Fruit fly (Drosophila melanogaster) whole organism, embryonic: ENCODE measurements around the gene Polr1C.

Experiments used
- ATbp ChIP-seq: fragments of 200-800 bp; sonication (Bioruptor generic); optimal IDR thresholded peaks from 2 replicates; lab custom pipeline; 2017; ENCODE audit warnings: missing biosample characterization, mild to moderate bottlenecking, missing genetic modification characterization, missing genetic modification reagents
- CG10267 ChIP-seq: fragments of 200-800 bp; sonication (Bioruptor generic); optimal IDR thresholded peaks from 2 replicates; lab custom pipeline; 2018; ENCODE audit warnings: missing biosample characterization, mild to moderate bottlenecking, missing genetic modification characterization, moderate library complexity
- CG11504 ChIP-seq: fragments of 200-800 bp; sonication (Bioruptor generic); optimal IDR thresholded peaks from 3 replicates; lab custom pipeline; 2019; ENCODE audit warnings: missing biosample characterization, mild to moderate bottlenecking, missing genetic modification characterization, moderate library complexity
- CG13287 ChIP-seq: fragments of 200-800 bp; sonication (Bioruptor generic); IDR thresholded peaks from 2 replicates; pipeline ENCODE4 v1.3.6; 2022; ENCODE audit warnings: missing biosample characterization, missing genetic modification characterization; ENCODE audit not compliant: partially characterized antibody
- CG13775 ChIP-seq: fragments of 200-800 bp; sonication (Bioruptor generic); optimal IDR thresholded peaks from 3 replicates; lab custom pipeline; 2017; ENCODE audit warnings: missing biosample characterization, mild to moderate bottlenecking, missing genetic modification characterization
- CG15514 ChIP-seq: fragments of 200-800 bp; sonication (Bioruptor generic); optimal IDR thresholded peaks from 3 replicates; lab custom pipeline; 2017; ENCODE audit warnings: missing biosample characterization, missing genetic modification characterization, mild to moderate bottlenecking, moderate library complexity, missing genetic modification reagents
- CG17568 ChIP-seq: fragments of 200-800 bp; sonication (Bioruptor generic); optimal IDR thresholded peaks from 2 replicates; lab custom pipeline; 2018; ENCODE audit warnings: missing biosample characterization, mild to moderate bottlenecking, missing genetic modification characterization, moderate library complexity
- CG17829 ChIP-seq: fragments of 200-800 bp; optimal IDR thresholded peaks from 2 replicates; lab custom pipeline; 2019; ENCODE audit warnings: missing biosample characterization, mild to moderate bottlenecking, missing genetic modification characterization, moderate library complexity
- CG1792 ChIP-seq: fragments of 200-800 bp; sonication (Bioruptor generic); optimal IDR thresholded peaks from 2 replicates; lab custom pipeline; 2016; ENCODE audit warnings: missing biosample characterization, missing genetic modification characterization
- CG2202 ChIP-seq: fragments of 200-800 bp; sonication (Bioruptor generic); optimal IDR thresholded peaks from 2 replicates; lab custom pipeline; 2018; ENCODE audit warnings: missing biosample characterization, mild to moderate bottlenecking, missing genetic modification characterization
- CG30403 ChIP-seq: fragments of 200-800 bp; sonication (Bioruptor generic); optimal IDR thresholded peaks from 3 replicates; lab custom pipeline; 2016; ENCODE audit warnings: missing biosample characterization, missing genetic modification characterization
- CG30431 ChIP-seq: fragments of 200-800 bp; sonication (Bioruptor generic); optimal IDR thresholded peaks from 2 replicates; lab custom pipeline; 2017; ENCODE audit warnings: missing biosample characterization, missing genetic modification characterization
- CG3281 ChIP-seq: fragments of 200-800 bp; sonication (Bioruptor generic); optimal IDR thresholded peaks from 3 replicates; lab custom pipeline; 2017; ENCODE audit warnings: missing biosample characterization, mild to moderate bottlenecking, missing genetic modification characterization
- CG33213 ChIP-seq: fragments of 200-800 bp; sonication (Bioruptor generic); optimal IDR thresholded peaks from 3 replicates; lab custom pipeline; 2016; ENCODE audit warnings: missing biosample characterization, missing genetic modification characterization
- CG33557 ChIP-seq: fragments of 200-800 bp; sonication (Bioruptor generic); optimal IDR thresholded peaks from 2 replicates; lab custom pipeline; 2019; ENCODE audit warnings: missing biosample characterization, mild to moderate bottlenecking, missing genetic modification characterization, moderate library complexity
- CG34422 ChIP-seq: fragments of 200-800 bp; sonication (Bioruptor generic); IDR thresholded peaks from 3 replicates; pipeline ENCODE4 v1.3.6; 2022; ENCODE audit warnings: missing biosample characterization, missing genetic modification characterization
- CG3726 ChIP-seq: fragments of 200-800 bp; sonication (Bioruptor generic); IDR thresholded peaks from 3 replicates; pipeline ENCODE4, ENCODE4 v1.3.6; 2022; ENCODE audit warnings: missing biosample characterization, missing genetic modification characterization
- CG3838 ChIP-seq: fragments of 200-800 bp; sonication (Bioruptor generic); optimal IDR thresholded peaks from 3 replicates; lab custom pipeline; 2016; ENCODE audit warnings: missing biosample characterization, missing genetic modification characterization
- CG3847 ChIP-seq: fragments of 200-800 bp; sonication (Bioruptor generic); IDR thresholded peaks from 2 replicates; pipeline ENCODE4 v1.3.6; 2022; ENCODE audit warnings: missing biosample characterization, missing genetic modification characterization
- CG4617 ChIP-seq: fragments of 200-800 bp; sonication (Bioruptor generic); optimal IDR thresholded peaks from 3 replicates; lab custom pipeline; 2016; ENCODE audit warnings: missing biosample characterization, missing genetic modification characterization, borderline replicate concordance
- CG4854 ChIP-seq: fragments of 200-800 bp; sonication (Bioruptor generic); optimal IDR thresholded peaks from 2 replicates; lab custom pipeline; 2016; ENCODE audit warnings: missing biosample characterization, missing genetic modification characterization, inconsistent platforms
- CG6654 ChIP-seq: fragments of 200-800 bp; sonication (Bioruptor generic); optimal IDR thresholded peaks from 2 replicates; lab custom pipeline; 2017; ENCODE audit warnings: missing biosample characterization, mild to moderate bottlenecking, missing genetic modification characterization
- CG6765 ChIP-seq: fragments of 200-800 bp; sonication (Bioruptor generic); optimal IDR thresholded peaks from 3 replicates; lab custom pipeline; 2017; ENCODE audit warnings: missing biosample characterization, mild to moderate bottlenecking, missing genetic modification characterization
- CG7372 ChIP-seq: fragments of 200-800 bp; sonication (Bioruptor generic); IDR thresholded peaks from 2 replicates; pipeline ENCODE4 v1.3.6; 2022; ENCODE audit warnings: missing biosample characterization, missing genetic modification characterization
- CG9609 ChIP-seq: fragments of 200-800 bp; sonication (Bioruptor generic); optimal IDR thresholded peaks from 3 replicates; lab custom pipeline; 2016; ENCODE audit warnings: missing biosample characterization, missing genetic modification characterization
- CG9727 ChIP-seq: fragments of 200-800 bp; sonication (Bioruptor generic); optimal IDR thresholded peaks from 3 replicates; lab custom pipeline; 2017; ENCODE audit warnings: missing biosample characterization, mild to moderate bottlenecking, missing genetic modification characterization
- Dp ChIP-seq: fragments of 200-800 bp; sonication (Bioruptor generic); optimal IDR thresholded peaks from 2 replicates; lab custom pipeline; 2018; ENCODE audit warnings: missing biosample characterization, mild to moderate bottlenecking, missing genetic modification characterization, moderate library complexity
- Ets65A ChIP-seq: fragments of 200-800 bp; sonication (Bioruptor generic); peaks from one replicate; lab custom pipeline; 2016; ENCODE audit warnings: missing biosample characterization, missing genetic modification characterization
- Ets97D ChIP-seq: fragments of 200-800 bp; sonication (Bioruptor generic); optimal IDR thresholded peaks from 3 replicates; lab custom pipeline; 2016; ENCODE audit warnings: missing biosample characterization, missing genetic modification characterization
- Hr39 ChIP-seq: fragments of >200 bp; optimal IDR thresholded peaks from 2 replicates; lab custom pipeline; 2017
- MBD-R2 ChIP-seq: fragments of 200-800 bp; sonication (Bioruptor generic); IDR thresholded peaks from 2 replicates; pipeline ENCODE4 v1.3.6; 2022; ENCODE audit warnings: missing biosample characterization, missing genetic modification characterization
- Meics ChIP-seq: fragments of 200-800 bp; sonication (Bioruptor generic); optimal IDR thresholded peaks from 2 replicates; lab custom pipeline; 2017; ENCODE audit warnings: missing biosample characterization, mild to moderate bottlenecking, missing genetic modification characterization
- Nf-YB ChIP-seq: fragments of 200-800 bp; sonication (Bioruptor generic); optimal IDR thresholded peaks from 3 replicates; lab custom pipeline; 2019; ENCODE audit warnings: missing biosample characterization, mild to moderate bottlenecking, missing genetic modification characterization, moderate library complexity
- Trl ChIP-seq, 3 experiments: fragments of >200 bp in 2 of 3; fragments of 200-800 bp in 1 of 3; sonication (Bioruptor generic) in 1 of 3; optimal IDR thresholded peaks; 2 replicates in 1 of 3; 3 replicates in 2 of 3; lab custom pipeline; 2016 to 2017; ENCODE audit warnings: missing biosample characterization in 1 of 3, missing genetic modification characterization in 1 of 3
- ab ChIP-seq: fragments of 200-800 bp; sonication (Bioruptor generic); optimal IDR thresholded peaks from 2 replicates; lab custom pipeline; 2016; ENCODE audit warnings: missing biosample characterization, missing genetic modification characterization
- ato ChIP-seq: fragments of 200-800 bp; sonication (Bioruptor generic); IDR thresholded peaks from 2 replicates; pipeline ENCODE4 v1.3.6; 2022; ENCODE audit warnings: missing biosample characterization, missing genetic modification characterization; ENCODE audit not compliant: partially characterized antibody
- bsh ChIP-seq, 2 experiments: fragments of 200-800 bp; sonication (Bioruptor generic); optimal IDR thresholded peaks; 2 replicates each; lab custom pipeline; 2017 to 2018; ENCODE audit warnings: mild to moderate bottlenecking in 2 of 2, missing biosample characterization in 2 of 2, missing genetic modification characterization in 2 of 2, moderate library complexity in 1 of 2
- chinmo ChIP-seq: fragments of 200-800 bp; sonication (Bioruptor generic); IDR thresholded peaks from 4 replicates; pipeline ENCODE4 v1.3.6; 2022; ENCODE audit warnings: missing biosample characterization, missing genetic modification characterization; ENCODE audit not compliant: partially characterized antibody
- croc ChIP-seq: fragments of 200-800 bp; sonication (Bioruptor generic); conservative IDR thresholded peaks from 3 replicates; pipeline ENCODE4 v1.3.6; 2022; ENCODE audit warnings: missing biosample characterization, missing genetic modification characterization
- dimm ChIP-seq: fragments of 200-800 bp; sonication (Bioruptor generic); IDR thresholded peaks from 2 replicates; pipeline ENCODE4 v1.3.6; 2022; ENCODE audit warnings: missing biosample characterization, missing genetic modification characterization
- ewg ChIP-seq: fragments of 200-800 bp; sonication (Bioruptor generic); optimal IDR thresholded peaks from 3 replicates; lab custom pipeline; 2017; ENCODE audit warnings: mild to moderate bottlenecking, missing biosample characterization, missing genetic modification reagents, missing genetic modification characterization
- h ChIP-seq: fragments of >200 bp; optimal IDR thresholded peaks from 2 replicates; lab custom pipeline; 2017
- hkb ChIP-seq, 2 experiments: fragments of 200-800 bp in 1 of 2; fragments of >200 bp in 1 of 2; sonication (Bioruptor generic) in 1 of 2; IDR thresholded peaks in 1 of 2; optimal IDR thresholded peaks in 1 of 2; 2 replicates each; pipeline versions ENCODE4 v1.3.6 to Lab custom; 2017 to 2022; ENCODE audit warnings: missing biosample characterization in 1 of 2, missing genetic modification characterization in 1 of 2
- lab ChIP-seq: fragments of 200-800 bp; sonication (Bioruptor generic); optimal IDR thresholded peaks from 3 replicates; lab custom pipeline; 2017; ENCODE audit warnings: missing biosample characterization, missing genetic modification characterization, mild to moderate bottlenecking, moderate library complexity, missing genetic modification reagents
- lilli ChIP-seq: fragments of 200-800 bp; sonication (Bioruptor generic); optimal IDR thresholded peaks from 3 replicates; lab custom pipeline; 2016; ENCODE audit warnings: missing biosample characterization, missing genetic modification characterization
- seq ChIP-seq: fragments of 200-800 bp; sonication (Bioruptor generic); IDR thresholded peaks from 2 replicates; pipeline ENCODE4 v1.3.6; 2022; ENCODE audit warnings: missing biosample characterization, missing genetic modification characterization
- shn ChIP-seq: fragments of 200-800 bp; sonication (Bioruptor generic); optimal IDR thresholded peaks from 3 replicates; lab custom pipeline; 2016; ENCODE audit warnings: missing biosample characterization, missing genetic modification characterization
- sisA ChIP-seq: fragments of 200-800 bp; sonication (Bioruptor generic); IDR thresholded peaks from 2 replicates; pipeline ENCODE4 v1.3.6; 2022; ENCODE audit warnings: missing biosample characterization, missing genetic modification characterization
- toy ChIP-seq: fragments of 200-800 bp; sonication (Bioruptor generic); IDR thresholded peaks from 2 replicates; pipeline ENCODE4 v1.3.6; 2022; ENCODE audit warnings: missing biosample characterization, missing genetic modification characterization
- yki ChIP-seq: fragments of >200 bp; optimal IDR thresholded peaks from 3 replicates; lab custom pipeline; 2018

Polr1C gene

DNA sequence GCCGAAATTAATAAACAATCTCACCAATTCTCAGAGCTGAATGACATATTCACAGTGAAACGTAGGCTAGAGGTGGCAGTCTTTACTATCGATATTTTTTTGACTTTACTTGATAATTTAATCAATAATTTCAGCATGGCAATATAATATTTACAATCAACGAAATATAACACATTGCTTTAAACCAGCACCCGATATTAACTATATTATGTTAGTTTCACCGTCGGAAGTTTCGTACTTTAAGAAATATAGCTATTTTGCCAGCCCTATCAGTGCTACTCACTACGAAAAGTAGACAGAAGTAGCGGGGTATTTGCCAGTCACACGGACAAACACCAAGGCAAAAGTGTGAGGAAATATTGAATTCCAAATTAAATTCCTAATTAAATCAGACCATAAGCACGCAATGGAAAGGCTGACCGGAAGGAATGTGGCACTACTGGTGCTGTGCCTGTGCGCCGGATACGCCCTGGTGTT, 42.0 kb downstream of the Polr1C start, which contains the start of the genes CG31917, Tfb5 and SelT (continued):
- TF ChIP-seq CG6654 (GFP tag; lab: Kevin White, UChicago) = no peak
- peak; percentile 50 for TF ChIP-seq CG9609
- peak; percentile 94 for TF ChIP-seq Ets65A (GFP tag; lab: Kevin White, UChicago)
- TF ChIP-seq MBD-R2 (GFP tag; lab: Robert Waterston, UW) = peak; percentile 93
- no peak for TF ChIP-seq ato (GFP tag; lab: Robert Waterston, UW)
- peak; percentile 20 for TF ChIP-seq Dp (GFP tag; lab: Kevin White, UChicago)
- TF ChIP-seq CG4617 (GFP tag; lab: Kevin White, UChicago) = peak; percentile 89
- no peak for TF ChIP-seq Trl (optimal IDR thresholded peaks at IDR 0.05; lab: Kevin White, UChicago)
- no peak for TF ChIP-seq Trl (GFP tag; optimal IDR thresholded peaks at IDR 0.05; lab: Kevin White, UChicago)
- peak; percentile 38 for TF ChIP-seq CG3838
- TF ChIP-seq hkb (optimal IDR thresholded peaks at IDR 0.05; lab: Kevin White, UChicago) = no peak
- 0 out of 2 replicates have a peak, but pooled peaks have one; percentile 15 for TF ChIP-seq hkb (GFP tag; IDR thresholded peaks at IDR 0.05; lab: Robert Waterston, UW)
- TF ChIP-seq CG2202 (tag; lab: Kevin White, UChicago) = no peak
- TF ChIP-seq yki (lab: Kevin White, UChicago) = peak; percentile 52
- TF ChIP-seq CG33557 = peak; percentile 56
- TF ChIP-seq ATbp (GFP tag; lab: Kevin White, UChicago) = no peak
- no peak for TF ChIP-seq CG3281
- 0 out of 2 replicates have a peak, but pooled peaks have one; percentile 21 for TF ChIP-seq CG7372 (GFP tag; lab: Robert Waterston, UW)
- TF ChIP-seq CG13775 = peak; percentile 70
- TF ChIP-seq h (lab: Kevin White, UChicago) = no peak
- peak; percentile 39 for TF ChIP-seq CG4854 (GFP tag; lab: Kevin White, UChicago)
- no peak for TF ChIP-seq croc (GFP tag; lab: Robert Waterston, UW)
- TF ChIP-seq CG34422 = peak; percentile 39; the same call in 2 of the 3 replicates
- TF ChIP-seq ewg = peak; percentile 36
- no peak for TF ChIP-seq Nf-YB
- TF ChIP-seq shn = peak; percentile 49
- peak; percentile 77 for TF ChIP-seq CG30403 (GFP tag; lab: Kevin White, UChicago)
- TF ChIP-seq CG3847 = peak; percentile 58
- TF ChIP-seq chinmo (GFP tag; lab: Robert Waterston, UW) = no peak
- no peak for TF ChIP-seq Hr39
- no peak for TF ChIP-seq CG30431 (GFP tag; lab: Kevin White, UChicago)
- TF ChIP-seq CG11504 (tag; lab: Kevin White, UChicago) = peak; percentile 65
- peak; percentile 65 for TF ChIP-seq CG33213
- peak; percentile 63 for TF ChIP-seq CG17829 (tag; lab: Kevin White, UChicago)
- TF ChIP-seq seq = no peak
- no peak for TF ChIP-seq CG3726
- TF ChIP-seq CG10267 (tag; lab: Kevin White, UChicago) = peak; percentile 52
- TF ChIP-seq CG13287 (GFP tag; lab: Robert Waterston, UW) = peak; percentile 85
- TF ChIP-seq lilli (GFP tag; lab: Kevin White, UChicago) = peak; percentile 82
- TF ChIP-seq sisA (GFP tag; lab: Robert Waterston, UW) = peak; percentile 59; the same call in 1 of the 2 replicates
- no peak for TF ChIP-seq lab (GFP tag; lab: Kevin White, UChicago)
- TF ChIP-seq CG9727 (GFP tag; lab: Kevin White, UChicago) = peak; percentile 45
- no peak for TF ChIP-seq toy (GFP tag; lab: Robert Waterston, UW)
- TF ChIP-seq dimm (GFP tag; lab: Robert Waterston, UW) = no peak
- TF ChIP-seq CG6765 (GFP tag; lab: Kevin White, UChicago) = no peak
- TF ChIP-seq Meics = no peak
- TF ChIP-seq CG17568 (GFP tag; lab: Kevin White, UChicago) = no peak
- TF ChIP-seq CG15514 (GFP tag; lab: Kevin White, UChicago) = peak; percentile 60
- TF ChIP-seq bsh (GFP tag; optimal IDR thresholded peaks at IDR 0.05; lab: Kevin White, UChicago) = peak in 1 of 2 experiments; percentile 40
- TF ChIP-seq CG1792 (GFP tag; lab: Kevin White, UChicago) = peak; percentile 37
- no peak for TF ChIP-seq ab (GFP tag; lab: Kevin White, UChicago)
- TF ChIP-seq Ets97D (GFP tag; lab: Kevin White, UChicago) = peak; percentile 65
